Fruit fly (Drosophila melanogaster) whole organism, embryonic: ENCODE data around the gene CG1142.

Experiments used
- Antp ChIP-seq: fragments of 200-800 bp; sonication (Bioruptor generic); optimal IDR thresholded peaks from 3 replicates; lab custom pipeline; 2016; ENCODE audit warnings: missing biosample characterization, missing genetic modification characterization
- CG10209 ChIP-seq: fragments of 200-800 bp; sonication (Bioruptor generic); optimal IDR thresholded peaks from 3 replicates; lab custom pipeline; 2017; ENCODE audit warnings: missing biosample characterization, mild to moderate bottlenecking, missing genetic modification characterization, missing genetic modification reagents
- CG1024 ChIP-seq: fragments of 200-800 bp; sonication (Bioruptor generic); IDR thresholded peaks from 2 replicates; pipeline ENCODE4 v1.3.6; 2022; ENCODE audit warnings: missing biosample characterization, missing genetic modification characterization
- CG11085 ChIP-seq: fragments of 200-800 bp; sonication (Bioruptor generic); IDR thresholded peaks from 2 replicates; pipeline ENCODE4 v1.3.6; 2022; ENCODE audit warnings: missing biosample characterization, missing genetic modification characterization
- CG11247 ChIP-seq: fragments of 200-800 bp; sonication (Bioruptor generic); IDR thresholded peaks from 2 replicates; pipeline ENCODE4 v1.3.6; 2022; ENCODE audit warnings: missing biosample characterization, missing genetic modification characterization
- CG12391 ChIP-seq: fragments of 200-800 bp; sonication (Bioruptor generic); optimal IDR thresholded peaks from 3 replicates; lab custom pipeline; 2018; ENCODE audit warnings: missing biosample characterization, mild to moderate bottlenecking, missing genetic modification characterization, moderate library complexity
- CG12744 ChIP-seq: fragments of 200-800 bp; sonication (Bioruptor generic); optimal IDR thresholded peaks from 2 replicates; lab custom pipeline; 2016; ENCODE audit warnings: missing biosample characterization, missing genetic modification characterization
- CG13624 ChIP-seq: fragments of 200-800 bp; sonication (Bioruptor generic); optimal IDR thresholded peaks from 2 replicates; lab custom pipeline; 2016; ENCODE audit warnings: missing biosample characterization, missing genetic modification characterization
- CG14667 ChIP-seq: fragments of 200-800 bp; sonication (Bioruptor generic); IDR thresholded peaks from 2 replicates; pipeline ENCODE4 v1.3.6; 2022; ENCODE audit warnings: missing biosample characterization, missing genetic modification characterization
- CG17361 ChIP-seq: fragments of 200-800 bp; sonication (Bioruptor generic); IDR thresholded peaks from 3 replicates; pipeline ENCODE4 v1.3.6; 2022; ENCODE audit warnings: missing biosample characterization, missing genetic modification characterization
- CG17385 ChIP-seq: fragments of 200-800 bp; sonication (Bioruptor generic); optimal IDR thresholded peaks from 3 replicates; lab custom pipeline; 2018; ENCODE audit warnings: missing biosample characterization, mild to moderate bottlenecking, missing genetic modification characterization
- CG2678 ChIP-seq: fragments of 200-800 bp; sonication (Bioruptor generic); optimal IDR thresholded peaks from 3 replicates; lab custom pipeline; 2019; ENCODE audit warnings: missing biosample characterization, mild to moderate bottlenecking, missing genetic modification characterization, moderate library complexity
- CG2712 ChIP-seq: fragments of 200-800 bp; optimal IDR thresholded peaks from 3 replicates; lab custom pipeline; 2019; ENCODE audit warnings: missing biosample characterization, mild to moderate bottlenecking, missing genetic modification characterization, moderate library complexity
- CG33213 ChIP-seq: fragments of 200-800 bp; sonication (Bioruptor generic); optimal IDR thresholded peaks from 3 replicates; lab custom pipeline; 2016; ENCODE audit warnings: missing biosample characterization, missing genetic modification characterization
- CG6254 ChIP-seq: fragments of 200-800 bp; sonication (Bioruptor generic); optimal IDR thresholded peaks from 3 replicates; lab custom pipeline; 2017; ENCODE audit warnings: mild to moderate bottlenecking, missing biosample characterization, missing genetic modification reagents, missing genetic modification characterization
- CG7556 ChIP-seq: fragments of 200-800 bp; sonication (Bioruptor generic); optimal IDR thresholded peaks from 2 replicates; lab custom pipeline; 2017; ENCODE audit warnings: missing biosample characterization, mild to moderate bottlenecking, missing genetic modification characterization
- CG7786 ChIP-seq: fragments of 200-800 bp; sonication (Bioruptor generic); optimal IDR thresholded peaks from 2 replicates; lab custom pipeline; 2016; ENCODE audit warnings: missing biosample characterization, missing genetic modification characterization
- D19B ChIP-seq: fragments of 200-800 bp; sonication (Bioruptor generic); optimal IDR thresholded peaks from 2 replicates; lab custom pipeline; 2017; ENCODE audit warnings: missing biosample characterization, mild to moderate bottlenecking, missing genetic modification characterization
- Dll ChIP-seq: fragments of 200-800 bp; sonication (Bioruptor generic); IDR thresholded peaks from 4 replicates; pipeline ENCODE4 v1.3.6; 2022; ENCODE audit warnings: missing biosample characterization, missing genetic modification characterization; ENCODE audit not compliant: partially characterized antibody
- Elba2 ChIP-seq: fragments of 200-800 bp; sonication (Bioruptor generic); optimal IDR thresholded peaks from 3 replicates; lab custom pipeline; 2016; ENCODE audit warnings: missing biosample characterization, missing genetic modification characterization
- Gsc ChIP-seq: fragments of 200-800 bp; sonication (Bioruptor generic); IDR thresholded peaks from 2 replicates; pipeline ENCODE4 v1.3.6; 2022; ENCODE audit warnings: missing biosample characterization, missing genetic modification characterization
- H15 ChIP-seq: fragments of 200-800 bp; sonication (Bioruptor generic); IDR thresholded peaks from 3 replicates; pipeline ENCODE4 v1.3.6; 2022; ENCODE audit warnings: missing biosample characterization, missing genetic modification characterization
- HLHmδ ChIP-seq: fragments of 200-800 bp; sonication (Bioruptor generic); optimal IDR thresholded peaks from 2 replicates; lab custom pipeline; 2018; ENCODE audit warnings: missing biosample characterization, mild to moderate bottlenecking, missing genetic modification characterization, moderate library complexity
- MBD-R2 ChIP-seq: fragments of 200-800 bp; sonication (Bioruptor generic); IDR thresholded peaks from 2 replicates; pipeline ENCODE4 v1.3.6; 2022; ENCODE audit warnings: missing biosample characterization, missing genetic modification characterization
- Mad ChIP-seq: fragments of 200-800 bp; sonication (Bioruptor generic); optimal IDR thresholded peaks from 2 replicates; lab custom pipeline; 2016; ENCODE audit warnings: missing biosample characterization, missing genetic modification characterization
- NC2α ChIP-seq: fragments of 200-800 bp; sonication (Bioruptor generic); optimal IDR thresholded peaks from 2 replicates; lab custom pipeline; 2016; ENCODE audit warnings: missing biosample characterization, missing genetic modification characterization
- NfI ChIP-seq: fragments of 200-800 bp; sonication (Bioruptor generic); optimal IDR thresholded peaks from 3 replicates; lab custom pipeline; 2018; ENCODE audit warnings: missing biosample characterization, mild to moderate bottlenecking, missing genetic modification characterization, moderate library complexity
- Sin3A ChIP-seq: fragments of >200 bp; optimal IDR thresholded peaks from 2 replicates; lab custom pipeline; 2018
- Xbp1 ChIP-seq: fragments of 200-800 bp; sonication (Bioruptor generic); optimal IDR thresholded peaks from 3 replicates; lab custom pipeline; 2016; ENCODE audit warnings: missing biosample characterization, mild to moderate bottlenecking, missing genetic modification characterization
- amos ChIP-seq: fragments of 200-800 bp; sonication (Bioruptor generic); IDR thresholded peaks from 2 replicates; pipeline ENCODE4 v1.3.6; 2022; ENCODE audit warnings: missing biosample characterization, missing genetic modification characterization; ENCODE audit not compliant: partially characterized antibody
- bigmax ChIP-seq: fragments of 200-800 bp; sonication (Bioruptor generic); optimal IDR thresholded peaks from 2 replicates; lab custom pipeline; 2018; ENCODE audit warnings: missing biosample characterization, mild to moderate bottlenecking, missing genetic modification characterization
- chinmo ChIP-seq: fragments of 200-800 bp; sonication (Bioruptor generic); IDR thresholded peaks from 4 replicates; pipeline ENCODE4 v1.3.6; 2022; ENCODE audit warnings: missing biosample characterization, missing genetic modification characterization; ENCODE audit not compliant: partially characterized antibody
- crc ChIP-seq: fragments of 200-800 bp; sonication (Bioruptor generic); optimal IDR thresholded peaks from 2 replicates; lab custom pipeline; 2016; ENCODE audit warnings: missing biosample characterization, missing genetic modification characterization
- ems ChIP-seq: fragments of 200-800 bp; sonication (Bioruptor generic); optimal IDR thresholded peaks from 3 replicates; lab custom pipeline; 2016; ENCODE audit warnings: missing biosample characterization, missing genetic modification characterization
- esg ChIP-seq: fragments of 200-800 bp; sonication (Bioruptor generic); conservative IDR thresholded peaks from 2 replicates; pipeline ENCODE4 v1.3.6; 2022; ENCODE audit warnings: missing biosample characterization, missing genetic modification characterization
- gsb ChIP-seq: fragments of 200-800 bp; sonication (Bioruptor generic); IDR thresholded peaks from 2 replicates; pipeline ENCODE4 v1.3.6; 2022; ENCODE audit warnings: missing biosample characterization, missing genetic modification characterization
- her ChIP-seq: fragments of 200-800 bp; sonication (Bioruptor generic); optimal IDR thresholded peaks from 2 replicates; lab custom pipeline; 2016; ENCODE audit warnings: missing biosample characterization, missing genetic modification characterization
- lmd ChIP-seq: fragments of 200-800 bp; sonication (Bioruptor generic); IDR thresholded peaks from 2 replicates; pipeline ENCODE4 v1.3.6; 2022; ENCODE audit warnings: missing biosample characterization, missing genetic modification characterization
- oc ChIP-seq: fragments of 200-800 bp; sonication (Bioruptor generic); optimal IDR thresholded peaks from 2 replicates; lab custom pipeline; 2018; ENCODE audit warnings: missing biosample characterization, mild to moderate bottlenecking, missing genetic modification characterization, moderate library complexity
- pan ChIP-seq, 4 experiments: fragments of >200 bp in 3 of 4; fragments of 200-800 bp in 1 of 4; sonication (Bioruptor generic) in 1 of 4; optimal IDR thresholded peaks in 3 of 4; IDR thresholded peaks in 1 of 4; 2 replicates each; pipeline versions ENCODE4 v1.3.6 to Lab custom; 2017 to 2022; ENCODE audit warnings: missing biosample characterization in 2 of 4, missing genetic modification characterization in 2 of 4, mixed read lengths in 1 of 4
- peb ChIP-seq: fragments of 200-800 bp; sonication (Bioruptor generic); IDR thresholded peaks from 2 replicates; pipeline ENCODE4 v1.3.6; 2022; ENCODE audit warnings: missing biosample characterization, missing genetic modification characterization
- prd ChIP-seq, 3 experiments: fragments of >200 bp in 2 of 3; fragments of 200-800 bp in 1 of 3; sonication (Bioruptor generic) in 1 of 3; optimal IDR thresholded peaks in 2 of 3; IDR thresholded peaks in 1 of 3; 2 replicates in 2 of 3; 3 replicates in 1 of 3; pipeline versions ENCODE4 v1.3.6 to Lab custom; 2017 to 2022; ENCODE audit warnings: missing biosample characterization in 1 of 3, missing genetic modification characterization in 1 of 3
- pros ChIP-seq: fragments of 200-800 bp; sonication (Bioruptor generic); optimal IDR thresholded peaks from 3 replicates; lab custom pipeline; 2019; ENCODE audit warnings: missing biosample characterization, mild to moderate bottlenecking, missing genetic modification characterization, moderate library complexity
- sc ChIP-seq, 3 experiments: fragments of >200 bp in 2 of 3; fragments of 200-800 bp in 1 of 3; sonication (Bioruptor generic) in 1 of 3; optimal IDR thresholded peaks; 2 replicates in 2 of 3; 3 replicates in 1 of 3; lab custom pipeline; 2017; ENCODE audit warnings: mild to moderate bottlenecking in 1 of 3, missing biosample characterization in 1 of 3, missing genetic modification characterization in 1 of 3, missing genetic modification reagents in 1 of 3
- slou ChIP-seq: fragments of 200-800 bp; sonication (Bioruptor generic); optimal IDR thresholded peaks from 3 replicates; lab custom pipeline; 2016; ENCODE audit warnings: missing biosample characterization, missing genetic modification characterization
- sob ChIP-seq: fragments of 200-800 bp; sonication (Bioruptor generic); IDR thresholded peaks from 2 replicates; pipeline ENCODE4 v1.3.6; 2022; ENCODE audit warnings: missing biosample characterization, missing genetic modification characterization
- sr ChIP-seq: fragments of 200-800 bp; sonication (Bioruptor generic); IDR thresholded peaks from 3 replicates; pipeline ENCODE4 v1.3.6; 2022; ENCODE audit warnings: missing biosample characterization, missing genetic modification characterization
- unc-4 ChIP-seq: fragments of 200-800 bp; sonication (Bioruptor generic); IDR thresholded peaks from 2 replicates; pipeline ENCODE4 v1.3.6; 2022; ENCODE audit warnings: missing biosample characterization, missing genetic modification characterization; ENCODE audit not compliant: partially characterized antibody

The CG1142 gene

dm6 chr3R:7506314-7506988, 32.9 kb upstream of the CG1142 start (continued):
- TF ChIP-seq lmd (GFP tag; lab: Robert Waterston, UW) (peak; percentile 91), Sin3A (lab: Kevin White, UChicago) (no peak), ems (peak; percentile 87), CG2712 (tag; lab: Kevin White, UChicago) (peak; percentile 55), Elba2 (GFP tag; lab: Kevin White, UChicago) (no peak), NC2α (peak; percentile 30), H15 (GFP tag; lab: Robert Waterston, UW) (peak; percentile 62; the same call in 2 of the 3 replicates), CG11085 (GFP tag; lab: Robert Waterston, UW) (peak; percentile 76; the same call in 1 of the 2 replicates), Dll (GFP tag; lab: Robert Waterston, UW) (no peak), CG10209 (GFP tag; lab: Kevin White, UChicago) (peak; percentile 81), Gsc (GFP tag; lab: Robert Waterston, UW) (no peak), CG6254 (GFP tag; lab: Kevin White, UChicago) (no peak), CG1024 (GFP tag; lab: Robert Waterston, UW) (no peak), amos (no peak), unc-4 (GFP tag; lab: Robert Waterston, UW) (no peak), oc (tag; lab: Kevin White, UChicago) (no peak), pros (GFP tag; lab: Kevin White, UChicago) (no peak), CG11247 (GFP tag; lab: Robert Waterston, UW) (peak; percentile 88), her (GFP tag; lab: Kevin White, UChicago) (peak; percentile 85), CG12744 (GFP tag; lab: Kevin White, UChicago) (peak; percentile 86), sob (GFP tag; lab: Robert Waterston, UW) (peak; percentile 90), Mad (GFP tag; lab: Kevin White, UChicago) (peak; percentile 79), crc (peak; percentile 83), HLHmδ (GFP tag; lab: Kevin White, UChicago) (no peak), prd (optimal IDR thresholded peaks at IDR 0.05; lab: Kevin White, UChicago) (no peak), prd (GFP tag; IDR thresholded peaks at IDR 0.05; lab: Robert Waterston, UW) (peak; percentile 84), CG33213 (GFP tag; lab: Kevin White, UChicago) (peak; percentile 66), sc (optimal IDR thresholded peaks at IDR 0.05; lab: Kevin White, UChicago) (no peak), sc (GFP tag; optimal IDR thresholded peaks at IDR 0.05; lab: Kevin White, UChicago) (no peak), chinmo (GFP tag; lab: Robert Waterston, UW) (peak; percentile 82; the same call in 2 of the 4 replicates), CG7556 (GFP tag; lab: Kevin White, UChicago) (peak; percentile 79), pan (optimal IDR thresholded peaks at IDR 0.05; lab: Kevin White, UChicago) (no peak), pan (GFP tag; optimal IDR thresholded peaks at IDR 0.05 in 1 of 2, IDR thresholded peaks at IDR 0.05 in 1 of 2) (peak in 1 of 2 experiments; percentile 83), NfI (peak; percentile 83), CG2678 (peak; percentile 90), D19B (peak; percentile 78), CG7786 (GFP tag; lab: Kevin White, UChicago) (peak; percentile 90), Antp (GFP tag; lab: Kevin White, UChicago) (peak; percentile 82), CG17361 (GFP tag; lab: Robert Waterston, UW) (peak; percentile 67), peb (GFP tag; lab: Robert Waterston, UW) (peak; percentile 36; the same call in 1 of the 2 replicates), CG12391 (peak; percentile 76), esg (peak; percentile 70), slou (GFP tag; lab: Kevin White, UChicago) (peak; percentile 44), CG14667 (GFP tag; lab: Robert Waterston, UW) (peak; percentile 53; the same call in 1 of the 2 replicates), bigmax (no peak), CG17385 (GFP tag; lab: Kevin White, UChicago) (peak; percentile 77), sr (no peak), CG13624 (GFP tag; lab: Kevin White, UChicago) (peak; percentile 96), Xbp1 (GFP tag; lab: Kevin White, UChicago) (peak; percentile 74), gsb (peak; percentile 71), MBD-R2 (peak; percentile 80)
